Worm (Caenorhabditis elegans) whole organism, L1 larva: Measurements from ENCODE around the gene F23A7.5.

Source experiments
- C16A3.4 ChIP-seq: fragments of 150-350 bp; optimal IDR thresholded peaks from 2 replicates; lab custom pipeline; 2014; ENCODE audit warnings: missing biosample characterization, missing genetic modification characterization
- C34B4.2 ChIP-seq: sonication (generic microtip); optimal IDR thresholded peaks from 2 replicates; lab custom pipeline; 2017; ENCODE audit warnings: mild to moderate bottlenecking, missing genetic modification characterization, missing compliant biosample characterization
- F16B12.6 ChIP-seq: fragments of 150-350 bp; optimal IDR thresholded peaks from 2 replicates; lab custom pipeline; 2014; ENCODE audit warnings: missing biosample characterization, missing genetic modification characterization
- aha-1 ChIP-seq: fragments of 150-350 bp; optimal IDR thresholded peaks from 2 replicates; lab custom pipeline; 2014; ENCODE audit warnings: missing biosample characterization, missing genetic modification characterization
- aly-2 ChIP-seq: fragments of 150-350 bp; optimal IDR thresholded peaks from 2 replicates; lab custom pipeline; 2014; ENCODE audit warnings: missing biosample characterization, missing genetic modification characterization
- ama-1 ChIP-seq: fragments of 150-350 bp; optimal IDR thresholded peaks from 2 replicates; lab custom pipeline; 2014
- ceh-82 ChIP-seq, 3 experiments: fragments of 150-350 bp in 1 of 3; sonication (generic microtip) in 2 of 3; optimal IDR thresholded peaks; 2 replicates each; lab custom pipeline; 2014 to 2017; ENCODE audit warnings: missing biosample characterization in 3 of 3, missing genetic modification characterization in 3 of 3
- ceh-90 ChIP-seq: sonication (generic microtip); optimal IDR thresholded peaks from 2 replicates; lab custom pipeline; 2016; ENCODE audit warnings: missing genetic modification characterization, missing compliant biosample characterization
- dsc-1 ChIP-seq: sonication (generic microtip); optimal IDR thresholded peaks from 2 replicates; lab custom pipeline; 2016; ENCODE audit warnings: mild to moderate bottlenecking, missing genetic modification characterization, missing compliant biosample characterization
- efl-1 ChIP-seq, 4 experiments: fragments of 150-350 bp; optimal IDR thresholded peaks in 3 of 4; peaks in 1 of 4; 1 replicate in 1 of 4; 2 replicates in 3 of 4; lab custom pipeline; 2014; ENCODE audit warnings: missing biosample characterization in 2 of 4, missing genetic modification characterization in 2 of 4, missing genetic modification reagents in 2 of 4
- efl-3 ChIP-seq: fragments of 200-800 bp; sonication (Bioruptor generic); optimal IDR thresholded peaks from 2 replicates; lab custom pipeline; 2018; ENCODE audit warnings: mild to moderate bottlenecking, missing genetic modification characterization, missing compliant biosample characterization
- egl-13 ChIP-seq: sonication (generic microtip); optimal IDR thresholded peaks from 2 replicates; lab custom pipeline; 2016; ENCODE audit warnings: missing genotype, missing genetic modification reagents, missing genetic modification characterization, missing compliant biosample characterization
- elt-2 ChIP-seq: sonication (generic microtip); optimal IDR thresholded peaks from 2 replicates; lab custom pipeline; 2016; ENCODE audit warnings: missing genetic modification characterization, mild to moderate bottlenecking, inconsistent platforms, missing compliant biosample characterization, missing genetic modification reagents
- elt-3 ChIP-seq, 6 experiments: fragments of 150-350 bp in 1 of 6; sonication (generic microtip); optimal IDR thresholded peaks; 2 replicates each; lab custom pipeline; 2017 to 2018; ENCODE audit warnings: missing biosample characterization in 6 of 6, missing genetic modification characterization in 6 of 6, inconsistent platforms in 1 of 6
- ets-5 ChIP-seq: fragments of 200-800 bp; sonication (Bioruptor generic); IDR thresholded peaks from 2 replicates; pipeline ENCODE4 v1.3.6; 2022; ENCODE audit warnings: missing genetic modification characterization, missing compliant biosample characterization
- fkh-4 ChIP-seq: sonication (generic microtip); optimal IDR thresholded peaks from 2 replicates; lab custom pipeline; 2016; ENCODE audit warnings: missing compliant biosample characterization, missing genetic modification characterization, borderline replicate concordance
- fkh-8 ChIP-seq: sonication (generic microtip); optimal IDR thresholded peaks from 2 replicates; lab custom pipeline; 2016; ENCODE audit warnings: mild to moderate bottlenecking, missing genetic modification characterization, missing compliant biosample characterization
- grh-1 ChIP-seq: fragments of 200-800 bp; sonication (Bioruptor generic); IDR thresholded peaks from 2 replicates; pipeline ENCODE4 v1.3.6; 2022; ENCODE audit warnings: missing genetic modification reagents, missing genetic modification characterization, missing compliant biosample characterization
- hlh-4 ChIP-seq: sonication (generic microtip); optimal IDR thresholded peaks from 2 replicates; lab custom pipeline; 2016; ENCODE audit warnings: mild to moderate bottlenecking, missing genetic modification characterization, missing compliant biosample characterization
- hpl-2 ChIP-seq: fragments of 150-350 bp; optimal IDR thresholded peaks from 2 replicates; lab custom pipeline; 2014; ENCODE audit warnings: missing biosample characterization, missing genetic modification reagents, missing genetic modification characterization
- irx-1 ChIP-seq: sonication (generic microtip); optimal IDR thresholded peaks from 2 replicates; lab custom pipeline; 2016; ENCODE audit warnings: missing genetic modification characterization, missing compliant biosample characterization
- isw-1 ChIP-seq: fragments of 200-800 bp; sonication (Bioruptor generic); IDR thresholded peaks from 2 replicates; pipeline ENCODE4 v1.3.6; 2022; ENCODE audit warnings: missing genetic modification characterization, missing compliant biosample characterization
- lin-13 ChIP-seq: fragments of 150-350 bp; optimal IDR thresholded peaks from 2 replicates; lab custom pipeline; 2014; ENCODE audit warnings: missing biosample characterization, missing genetic modification reagents, missing genetic modification characterization
- lin-14 ChIP-seq: fragments of 200-800 bp; sonication (Bioruptor generic); optimal IDR thresholded peaks from 2 replicates; lab custom pipeline; 2018; ENCODE audit warnings: mild to moderate bottlenecking, missing genetic modification characterization, moderate library complexity, missing compliant biosample characterization
- lin-39 ChIP-seq: fragments of 150-350 bp; optimal IDR thresholded peaks from 2 replicates; lab custom pipeline; 2014; ENCODE audit warnings: missing biosample characterization, missing genetic modification reagents, missing genetic modification characterization
- lir-3 ChIP-seq: sonication (generic microtip); optimal IDR thresholded peaks from 2 replicates; lab custom pipeline; 2016; ENCODE audit warnings: mild to moderate bottlenecking, missing genetic modification characterization, moderate library complexity, missing compliant biosample characterization; ENCODE audit not compliant: poor library complexity
- lsy-2 ChIP-seq, 2 experiments: fragments of 150-350 bp; optimal IDR thresholded peaks; 2 replicates each; lab custom pipeline; 2014; ENCODE audit warnings: missing biosample characterization in 2 of 2, missing genetic modification characterization in 2 of 2
- mab-9 ChIP-seq: fragments of 200-800 bp; sonication (Bioruptor generic); IDR thresholded peaks from 2 replicates; pipeline ENCODE4 v1.3.6; 2022; ENCODE audit warnings: missing genetic modification reagents, missing genetic modification characterization, missing compliant biosample characterization
- mdl-1 ChIP-seq, 2 experiments: fragments of 150-350 bp; optimal IDR thresholded peaks; 2 replicates each; lab custom pipeline; 2014 to 2017; ENCODE audit warnings: missing biosample characterization in 2 of 2, missing genetic modification characterization in 2 of 2, inconsistent platforms in 1 of 2
- mep-1 ChIP-seq: fragments of 150-350 bp; optimal IDR thresholded peaks from 2 replicates; lab custom pipeline; 2014; ENCODE audit warnings: missing biosample characterization, missing genetic modification characterization
- nhr-19 ChIP-seq: fragments of 200-800 bp; sonication (Bioruptor generic); conservative IDR thresholded peaks from 2 replicates; pipeline ENCODE4 v1.3.6; 2022; ENCODE audit warnings: missing genetic modification characterization, missing compliant biosample characterization
- nhr-20 ChIP-seq: sonication (generic microtip); optimal IDR thresholded peaks from 2 replicates; lab custom pipeline; 2016; ENCODE audit warnings: mild to moderate bottlenecking, missing genetic modification characterization, missing compliant biosample characterization
- nhr-237 ChIP-seq: fragments of 150-350 bp; optimal IDR thresholded peaks from 2 replicates; lab custom pipeline; 2014; ENCODE audit warnings: missing biosample characterization, missing genetic modification characterization
- nhr-47 ChIP-seq: sonication (generic microtip); optimal IDR thresholded peaks from 2 replicates; lab custom pipeline; 2016; ENCODE audit warnings: mild to moderate bottlenecking, missing genetic modification characterization, moderate library complexity, missing compliant biosample characterization
- nhr-71 ChIP-seq: sonication (generic microtip); optimal IDR thresholded peaks from 2 replicates; lab custom pipeline; 2016; ENCODE audit warnings: mild to moderate bottlenecking, missing genetic modification characterization, moderate library complexity, missing compliant biosample characterization
- nhr-77 ChIP-seq: fragments of 150-350 bp; optimal IDR thresholded peaks from 2 replicates; lab custom pipeline; 2014; ENCODE audit warnings: missing biosample characterization, missing genetic modification characterization
- nhr-84 ChIP-seq: sonication (generic microtip); optimal IDR thresholded peaks from 2 replicates; lab custom pipeline; 2017; ENCODE audit warnings: missing biosample characterization, missing genetic modification characterization
- pag-3 ChIP-seq: sonication (generic microtip); optimal IDR thresholded peaks from 2 replicates; lab custom pipeline; 2017; ENCODE audit warnings: missing genetic modification characterization, mild to moderate bottlenecking, missing compliant biosample characterization, antibody characterized with exemption, borderline replicate concordance; ENCODE audit not compliant: insufficient read depth
- rnt-1 ChIP-seq: sonication (generic microtip); optimal IDR thresholded peaks from 2 replicates; lab custom pipeline; 2016; ENCODE audit warnings: mild to moderate bottlenecking, missing genetic modification characterization, moderate library complexity, missing compliant biosample characterization
- skn-1 ChIP-seq: fragments of 150-350 bp; optimal IDR thresholded peaks from 2 replicates; lab custom pipeline; 2014; ENCODE audit warnings: missing biosample characterization, missing genetic modification characterization
- snu-23 ChIP-seq: sonication (generic microtip); optimal IDR thresholded peaks from 2 replicates; lab custom pipeline; 2016; ENCODE audit warnings: missing genetic modification characterization, missing compliant biosample characterization
- sptf-1 ChIP-seq: fragments of 150-350 bp; optimal IDR thresholded peaks from 2 replicates; lab custom pipeline; 2014; ENCODE audit warnings: missing biosample characterization, missing genetic modification characterization
- swsn-7 ChIP-seq: sonication (generic microtip); optimal IDR thresholded peaks from 2 replicates; lab custom pipeline; 2016; ENCODE audit warnings: missing genetic modification characterization, missing compliant biosample characterization
- unc-86 ChIP-seq: sonication (generic microtip); optimal IDR thresholded peaks from 2 replicates; lab custom pipeline; 2016; ENCODE audit warnings: missing genetic modification characterization, missing compliant biosample characterization
- unc-98 ChIP-seq: fragments of 200-800 bp; sonication (Bioruptor generic); IDR thresholded peaks from 2 replicates; pipeline ENCODE4 v1.3.6; 2022; ENCODE audit warnings: missing genetic modification characterization, missing compliant biosample characterization
- vab-15 ChIP-seq: sonication (generic microtip); optimal IDR thresholded peaks from 2 replicates; lab custom pipeline; 2017; ENCODE audit warnings: missing genotype, mild to moderate bottlenecking, missing genetic modification characterization, missing compliant biosample characterization
- xbp-1 ChIP-seq: sonication (generic microtip); optimal IDR thresholded peaks from 2 replicates; lab custom pipeline; 2016; ENCODE audit warnings: missing genetic modification characterization, missing compliant biosample characterization
- zag-1 ChIP-seq: fragments of 150-350 bp; optimal IDR thresholded peaks from 2 replicates; lab custom pipeline; 2014; ENCODE audit warnings: missing biosample characterization, missing genetic modification characterization
- zip-4 ChIP-seq: fragments of 200-800 bp; sonication (Bioruptor generic); optimal IDR thresholded peaks from 2 replicates; lab custom pipeline; 2018; ENCODE audit warnings: mild to moderate bottlenecking, missing genetic modification characterization, moderate library complexity, missing compliant biosample characterization
- ztf-4 ChIP-seq: fragments of 150-350 bp; optimal IDR thresholded peaks from 2 replicates; lab custom pipeline; 2014; ENCODE audit warnings: missing biosample characterization, missing genetic modification characterization

F23A7.5 gene

ce11 chrX:16271147-16271546, 42.4 kb downstream of the F23A7.5 start (continued):
- TF ChIP-seq aly-2 (tag; lab: Kevin White, UChicago) (no peak), xbp-1 (no peak), nhr-71 (peak; percentile 62), dsc-1 (peak; percentile 44), fkh-4 (no peak), isw-1 (GFP tag; lab: Robert Waterston, UW) (no peak), irx-1 (tag; lab: Kevin White, UChicago) (peak; percentile 14), mdl-1 (tag; optimal IDR thresholded peaks at IDR 0.05; lab: Kevin White, UChicago) (no peak), vab-15 (tag; lab: Kevin White, UChicago) (no peak), sptf-1 (tag; lab: Kevin White, UChicago) (no peak), nhr-237 (tag; lab: Kevin White, UChicago) (no peak), lin-13 (GFP tag; lab: Kevin White, UChicago) (no peak), ets-5 (GFP tag; lab: Robert Waterston, UW) (no peak), lsy-2 (tag; optimal IDR thresholded peaks at IDR 0.05; lab: Kevin White, UChicago) (peak; percentile 7 to 18), mep-1 (tag; lab: Kevin White, UChicago) (peak; percentile 22), skn-1 (tag; lab: Kevin White, UChicago) (peak; percentile 23)

- TF ChIP-seq pag-3 (no peak), unc-98 (no peak), unc-86 (tag; lab: Kevin White, UChicago) (no peak), C34B4.2 (tag; lab: Kevin White, UChicago) (no peak), egl-13 (no peak), aly-2 (tag; lab: Kevin White, UChicago) (no peak), nhr-237 (tag; lab: Kevin White, UChicago) (no peak), xbp-1 (peak; percentile 19), irx-1 (tag; lab: Kevin White, UChicago) (no peak), zag-1 (tag; lab: Kevin White, UChicago) (no peak), sptf-1 (tag; lab: Kevin White, UChicago) (no peak), snu-23 (GFP tag; lab: Kevin White, UChicago) (peak; percentile 49), zip-4 (GFP tag; lab: Kevin White, UChicago) (no peak), lir-3 (tag; lab: Kevin White, UChicago) (no peak), nhr-20 (peak; percentile 30), ceh-90 (tag; lab: Kevin White, UChicago) (no peak), lin-39 (tag; lab: Kevin White, UChicago) (no peak), vab-15 (tag; lab: Kevin White, UChicago) (no peak), F16B12.6 (peak; percentile 29), nhr-84 (tag; lab: Kevin White, UChicago) (no peak), efl-1 (optimal IDR thresholded peaks at IDR 0.05; lab: Kevin White, UChicago) (peak; percentile 65 to 77), efl-1 (GFP tag; optimal IDR thresholded peaks at IDR 0.05 in 1 of 2; lab: Kevin White, UChicago) (peak; percentile 44 to 94), ama-1 (lab: Kevin White, UChicago) (no peak), hpl-2 (GFP tag; lab: Kevin White, UChicago) (no peak), nhr-19 (GFP tag; lab: Robert Waterston, UW) (no peak; the same call in 1 of the 2 replicates), nhr-47 (peak; percentile 43), efl-3 (GFP tag; lab: Kevin White, UChicago) (no peak), C16A3.4 (tag; lab: Kevin White, UChicago) (no peak), aha-1 (tag; lab: Kevin White, UChicago) (no peak), grh-1 (GFP tag; lab: Robert Waterston, UW) (no peak), ceh-82 (tag; optimal IDR thresholded peaks at IDR 0.05; lab: Kevin White, UChicago) (peak; percentile 9 to 54 (median 35)), fkh-8 (tag; lab: Kevin White, UChicago) (peak; percentile 51), ztf-4 (tag; lab: Kevin White, UChicago) (no peak), lin-14 (GFP tag; lab: Kevin White, UChicago) (peak; percentile 77), elt-3 (tag; optimal IDR thresholded peaks at IDR 0.05; lab: Kevin White, UChicago) (no peak), swsn-7 (tag; lab: Kevin White, UChicago) (peak; percentile 35), mab-9 (GFP tag; lab: Robert Waterston, UW) (no peak), nhr-71 (peak; percentile 56), rnt-1 (tag; lab: Kevin White, UChicago) (peak; percentile 52), hlh-4 (tag; lab: Kevin White, UChicago) (no peak), nhr-77 (tag; lab: Kevin White, UChicago) (no peak), elt-2 (tag; lab: Kevin White, UChicago) (no peak)
These were observed 46.6 kb downstream of the F23A7.5 start, which contains the start of gene sdc-1 for ce11 chrX:16275255-16275813. sdc-1 (plus strand) TSS chrX:16275763.
